Fruit fly (Drosophila melanogaster) whole organism, prepupa: Measurements from ENCODE around the gene CG8312.

Experiments used
- Blimp-1 ChIP-seq: fragments of 200-800 bp; sonication (Bioruptor generic); optimal IDR thresholded peaks from 3 replicates; lab custom pipeline; 2017; ENCODE audit warnings: missing biosample characterization, missing genetic modification characterization, mild to moderate bottlenecking, moderate library complexity, missing genetic modification reagents
- CG10631 ChIP-seq: fragments of 200-800 bp; sonication (Bioruptor generic); optimal IDR thresholded peaks from 2 replicates; lab custom pipeline; 2016; ENCODE audit warnings: missing biosample characterization, missing genetic modification characterization
- CG10669 ChIP-seq: fragments of 200-800 bp; sonication (Bioruptor generic); optimal IDR thresholded peaks from 3 replicates; lab custom pipeline; 2018; ENCODE audit warnings: missing biosample characterization, mild to moderate bottlenecking, missing genetic modification characterization, moderate library complexity
- CG11294 ChIP-seq: fragments of 200-800 bp; sonication (Bioruptor generic); IDR thresholded peaks from 2 replicates; pipeline ENCODE4 v1.3.6; 2022; ENCODE audit warnings: missing biosample characterization, missing genetic modification characterization
- CG11902 ChIP-seq: fragments of 200-800 bp; sonication (Bioruptor generic); optimal IDR thresholded peaks from 3 replicates; lab custom pipeline; 2016; ENCODE audit warnings: missing biosample characterization, missing genetic modification characterization
- CG15336 ChIP-seq: fragments of 200-800 bp; sonication (Bioruptor generic); IDR thresholded peaks from 2 replicates; pipeline ENCODE4 v1.3.6; 2022; ENCODE audit warnings: missing biosample characterization, missing genetic modification characterization
- CG16779 ChIP-seq: fragments of 200-800 bp; sonication (Bioruptor generic); optimal IDR thresholded peaks from 3 replicates; lab custom pipeline; 2017; ENCODE audit warnings: missing biosample characterization, mild to moderate bottlenecking, missing genetic modification characterization
- CG31627 ChIP-seq: fragments of 200-800 bp; sonication (Bioruptor generic); optimal IDR thresholded peaks from 3 replicates; lab custom pipeline; 2016; ENCODE audit warnings: missing biosample characterization, missing genetic modification characterization
- CG34406 ChIP-seq: fragments of 200-800 bp; sonication (Bioruptor generic); optimal IDR thresholded peaks from 3 replicates; lab custom pipeline; 2016; ENCODE audit warnings: missing biosample characterization, missing genetic modification characterization
- CG3919 ChIP-seq: fragments of 200-800 bp; sonication (Bioruptor generic); optimal IDR thresholded peaks from 3 replicates; lab custom pipeline; 2016; ENCODE audit warnings: missing biosample characterization, missing genetic modification characterization
- CG6163 ChIP-seq: fragments of 200-800 bp; sonication (Bioruptor generic); IDR thresholded peaks from 3 replicates; pipeline ENCODE4 v1.3.6; 2022; ENCODE audit warnings: missing biosample characterization, missing genetic modification characterization
- CG6276 ChIP-seq: fragments of 200-800 bp; sonication (Bioruptor generic); optimal IDR thresholded peaks from 2 replicates; lab custom pipeline; 2017; ENCODE audit warnings: missing biosample characterization, mild to moderate bottlenecking, missing genetic modification characterization
- CG6792 ChIP-seq: fragments of 200-800 bp; sonication (Bioruptor generic); optimal IDR thresholded peaks from 3 replicates; lab custom pipeline; 2016; ENCODE audit warnings: missing biosample characterization, missing genetic modification characterization
- CG6808 ChIP-seq: fragments of 200-800 bp; sonication (Bioruptor generic); optimal IDR thresholded peaks from 3 replicates; lab custom pipeline; 2017; ENCODE audit warnings: missing biosample characterization, missing genetic modification characterization, mild to moderate bottlenecking, moderate library complexity, missing genetic modification reagents
- CG6854 ChIP-seq: fragments of 200-800 bp; sonication (Bioruptor generic); optimal IDR thresholded peaks from 2 replicates; lab custom pipeline; 2017; ENCODE audit warnings: missing biosample characterization, mild to moderate bottlenecking, missing genetic modification characterization
- CG7368 ChIP-seq: fragments of 200-800 bp; sonication (Bioruptor generic); optimal IDR thresholded peaks from 3 replicates; lab custom pipeline; 2016; ENCODE audit warnings: missing biosample characterization, missing genetic modification characterization
- CG8119 ChIP-seq: fragments of 200-800 bp; sonication (Bioruptor generic); IDR thresholded peaks from 3 replicates; pipeline ENCODE4 v1.3.6; 2022; ENCODE audit warnings: missing biosample characterization, missing genetic modification characterization
- CG8319 ChIP-seq: fragments of 200-800 bp; sonication (Bioruptor generic); optimal IDR thresholded peaks from 3 replicates; lab custom pipeline; 2016; ENCODE audit warnings: missing biosample characterization, missing genetic modification characterization
- CG8632 ChIP-seq: fragments of 200-800 bp; sonication (Bioruptor generic); optimal IDR thresholded peaks from 3 replicates; lab custom pipeline; 2016; ENCODE audit warnings: missing biosample characterization, missing genetic modification characterization
- CG9139 ChIP-seq: fragments of 200-800 bp; sonication (Bioruptor generic); optimal IDR thresholded peaks from 3 replicates; lab custom pipeline; 2017; ENCODE audit warnings: missing biosample characterization, mild to moderate bottlenecking, missing genetic modification characterization
- Eip75B ChIP-seq: fragments of 200-800 bp; sonication (Bioruptor generic); optimal IDR thresholded peaks from 3 replicates; lab custom pipeline; 2016; ENCODE audit warnings: missing biosample characterization, missing genetic modification characterization
- Eip78C ChIP-seq: fragments of 200-800 bp; sonication (Bioruptor generic); peaks from one replicate; lab custom pipeline; 2016; ENCODE audit warnings: missing biosample characterization, missing genetic modification characterization
- Eip93F ChIP-seq: fragments of 200-800 bp; sonication (Bioruptor generic); optimal IDR thresholded peaks from 2 replicates; lab custom pipeline; 2016; ENCODE audit warnings: missing biosample characterization, mild to moderate bottlenecking, missing genetic modification characterization
- Ets21C ChIP-seq: fragments of 200-800 bp; sonication (Bioruptor generic); optimal IDR thresholded peaks from 3 replicates; lab custom pipeline; 2016; ENCODE audit warnings: missing biosample characterization, missing genetic modification characterization
- Ets96B ChIP-seq: fragments of 200-800 bp; optimal IDR thresholded peaks from 2 replicates; lab custom pipeline; 2019; ENCODE audit warnings: missing biosample characterization, mild to moderate bottlenecking, missing genetic modification characterization, moderate library complexity
- Gug ChIP-seq: fragments of 200-800 bp; sonication (Bioruptor generic); IDR thresholded peaks from 2 replicates; pipeline ENCODE4 v1.3.6; 2022; ENCODE audit warnings: missing biosample characterization, missing genetic modification characterization
- Hr38 ChIP-seq: sonication (Bioruptor generic); optimal IDR thresholded peaks from 2 replicates; lab custom pipeline; 2016; ENCODE audit warnings: missing biosample characterization, missing genetic modification characterization
- Hr39 ChIP-seq: fragments of 200-800 bp; sonication (Bioruptor generic); optimal IDR thresholded peaks from 2 replicates; lab custom pipeline; 2016; ENCODE audit warnings: missing biosample characterization, missing genetic modification characterization
- Hr4 ChIP-seq: fragments of 200-800 bp; sonication (Bioruptor generic); optimal IDR thresholded peaks from 3 replicates; lab custom pipeline; 2016; ENCODE audit warnings: missing biosample characterization, missing genetic modification characterization
- Lpt ChIP-seq: fragments of 200-800 bp; sonication (Bioruptor generic); optimal IDR thresholded peaks from 3 replicates; lab custom pipeline; 2016; ENCODE audit warnings: missing biosample characterization, missing genetic modification characterization
- Met ChIP-seq: fragments of 200-800 bp; sonication (Bioruptor generic); optimal IDR thresholded peaks from 3 replicates; lab custom pipeline; 2016; ENCODE audit warnings: missing biosample characterization, missing genetic modification characterization
- OdsH ChIP-seq: fragments of 200-800 bp; sonication (Bioruptor generic); optimal IDR thresholded peaks from 3 replicates; lab custom pipeline; 2016; ENCODE audit warnings: missing biosample characterization, missing genetic modification characterization
- Smox ChIP-seq: fragments of 200-800 bp; sonication (Bioruptor generic); optimal IDR thresholded peaks from 3 replicates; lab custom pipeline; 2016; ENCODE audit warnings: missing biosample characterization, missing genetic modification characterization
- Sox102F ChIP-seq: fragments of 200-800 bp; sonication (Bioruptor generic); optimal IDR thresholded peaks from 2 replicates; lab custom pipeline; 2016; ENCODE audit warnings: missing biosample characterization, mild to moderate bottlenecking, missing genetic modification characterization
- Sox14 ChIP-seq: fragments of 200-800 bp; sonication (Bioruptor generic); optimal IDR thresholded peaks from 3 replicates; lab custom pipeline; 2016; ENCODE audit warnings: missing biosample characterization, missing genetic modification characterization
- achi ChIP-seq: fragments of 200-800 bp; sonication (Bioruptor generic); optimal IDR thresholded peaks from 3 replicates; lab custom pipeline; 2016; ENCODE audit warnings: missing biosample characterization, missing genetic modification characterization
- acj6 ChIP-seq: fragments of 200-800 bp; sonication (Bioruptor generic); optimal IDR thresholded peaks from 3 replicates; lab custom pipeline; 2016; ENCODE audit warnings: missing biosample characterization, missing genetic modification characterization
- cyc ChIP-seq: fragments of 200-800 bp; sonication (Bioruptor generic); optimal IDR thresholded peaks from 3 replicates; lab custom pipeline; 2016; ENCODE audit warnings: missing biosample characterization, missing genetic modification characterization
- dac ChIP-seq: fragments of 200-800 bp; sonication (Bioruptor generic); optimal IDR thresholded peaks from 2 replicates; lab custom pipeline; 2017; ENCODE audit warnings: missing biosample characterization, mild to moderate bottlenecking, missing genetic modification characterization
- dsx ChIP-seq: fragments of 200-800 bp; optimal IDR thresholded peaks from 3 replicates; lab custom pipeline; 2019; ENCODE audit warnings: missing biosample characterization, mild to moderate bottlenecking, missing genetic modification characterization, moderate library complexity; ENCODE audit not compliant: poor library complexity, severe bottlenecking
- esn ChIP-seq: fragments of 200-800 bp; sonication (Bioruptor generic); optimal IDR thresholded peaks from 2 replicates; lab custom pipeline; 2016; ENCODE audit warnings: missing biosample characterization, mild to moderate bottlenecking, missing genetic modification characterization, moderate library complexity
- fd59A ChIP-seq: fragments of 200-800 bp; sonication (Bioruptor generic); optimal IDR thresholded peaks from 2 replicates; lab custom pipeline; 2017; ENCODE audit warnings: missing biosample characterization, mild to moderate bottlenecking, missing genetic modification characterization, missing genetic modification reagents
- fd85E ChIP-seq: fragments of 200-800 bp; sonication (Bioruptor generic); optimal IDR thresholded peaks from 3 replicates; lab custom pipeline; 2016; ENCODE audit warnings: missing biosample characterization, missing genetic modification characterization
- fkh ChIP-seq: fragments of 200-800 bp; sonication (Bioruptor generic); optimal IDR thresholded peaks from 3 replicates; lab custom pipeline; 2017; ENCODE audit warnings: missing biosample characterization, mild to moderate bottlenecking, missing genetic modification characterization, moderate library complexity
- lz ChIP-seq: fragments of 200-800 bp; sonication (Bioruptor generic); optimal IDR thresholded peaks from 3 replicates; lab custom pipeline; 2016; ENCODE audit warnings: missing biosample characterization, missing genetic modification characterization
- net ChIP-seq: fragments of 200-800 bp; sonication (Bioruptor generic); optimal IDR thresholded peaks from 3 replicates; lab custom pipeline; 2016; ENCODE audit warnings: missing biosample characterization, missing genetic modification characterization
- pdm3 ChIP-seq: fragments of 200-800 bp; sonication (Bioruptor generic); optimal IDR thresholded peaks from 3 replicates; lab custom pipeline; 2016; ENCODE audit warnings: missing biosample characterization, missing genetic modification characterization
- ss ChIP-seq, 2 experiments: fragments of 200-800 bp; sonication (Bioruptor generic); optimal IDR thresholded peaks; 2 replicates in 1 of 2; 3 replicates in 1 of 2; lab custom pipeline; 2017 to 2018; ENCODE audit warnings: mild to moderate bottlenecking in 2 of 2, missing biosample characterization in 2 of 2, missing genetic modification characterization in 2 of 2, moderate library complexity in 1 of 2
- svp ChIP-seq: fragments of 200-800 bp; sonication (Bioruptor generic); peaks from one replicate; lab custom pipeline; 2016; ENCODE audit warnings: missing biosample characterization, missing genetic modification characterization
- topi ChIP-seq: fragments of 200-800 bp; sonication (Bioruptor generic); optimal IDR thresholded peaks from 3 replicates; lab custom pipeline; 2016; ENCODE audit warnings: missing biosample characterization, missing genetic modification characterization
- vri ChIP-seq: fragments of 200-800 bp; sonication (Bioruptor generic); optimal IDR thresholded peaks from 3 replicates; lab custom pipeline; 2016; ENCODE audit warnings: missing biosample characterization, mild to moderate bottlenecking, missing genetic modification characterization

CG8312 gene

DNA sequence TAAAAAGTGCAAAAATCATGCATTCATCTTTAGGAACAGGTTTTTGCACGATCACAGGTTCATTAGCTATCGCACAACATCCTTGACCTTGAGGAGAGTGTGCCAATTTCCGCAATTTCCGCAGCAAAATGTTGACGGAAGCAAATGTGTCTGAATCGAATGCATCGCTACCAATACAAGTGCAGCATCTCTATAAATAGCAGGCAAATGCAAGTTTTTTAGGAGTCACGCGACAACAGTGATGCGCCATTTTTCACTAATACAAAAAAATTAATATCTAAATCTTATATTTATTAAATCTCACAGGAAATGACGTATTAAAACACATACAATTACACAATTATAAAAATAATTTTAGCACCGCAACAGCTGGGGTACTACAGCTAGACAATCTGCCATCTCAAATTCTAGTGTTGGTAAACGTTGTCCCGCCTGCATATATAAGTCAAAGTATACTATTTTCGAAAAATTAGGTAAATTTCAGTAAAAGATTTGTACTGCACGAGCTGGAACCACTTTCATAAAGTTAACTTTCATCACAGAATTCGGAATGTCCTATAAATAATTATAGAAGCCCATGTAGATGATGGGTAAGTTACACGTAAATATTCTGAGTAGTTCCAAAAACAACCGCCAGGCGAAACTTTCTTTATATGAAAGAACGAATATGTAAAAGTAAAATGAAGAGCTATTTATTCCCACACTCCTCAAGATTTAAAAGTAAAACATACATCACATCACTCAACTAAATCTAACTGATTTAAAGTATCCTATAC, 17.1 kb upstream of the CG8312 start, which contains the start of gene CG9399:
TSS of gene CG9399 (minus strand) at position 400 of the 776 bp plus-strand sequence.
- peak; percentile 96 to 97 for TF ChIP-seq ss (GFP tag; optimal IDR thresholded peaks at IDR 0.05; lab: Kevin White, UChicago)
- peak; percentile 97 for TF ChIP-seq Sox102F (GFP tag; lab: Kevin White, UChicago)
- peak; percentile 96 for TF ChIP-seq Eip75B (GFP tag; lab: Kevin White, UChicago)
- TF ChIP-seq CG15336 = peak; percentile 97
- peak; percentile 97 for TF ChIP-seq achi
- TF ChIP-seq CG8319 (GFP tag; lab: Kevin White, UChicago) = peak; percentile 95
- peak; percentile 97 for TF ChIP-seq CG31627 (GFP tag; lab: Kevin White, UChicago)
- peak; percentile 81 for TF ChIP-seq Blimp-1 (GFP tag; lab: Kevin White, UChicago)
- TF ChIP-seq topi (GFP tag; lab: Kevin White, UChicago) = peak; percentile 96
- peak; percentile 96 for TF ChIP-seq Hr39 (GFP tag; lab: Kevin White, UChicago)
- peak; percentile 98 for TF ChIP-seq lz (GFP tag; lab: Kevin White, UChicago)
- peak; percentile 98 for TF ChIP-seq Hr4
- TF ChIP-seq CG6792 (GFP tag; lab: Kevin White, UChicago) = peak; percentile 97
- TF ChIP-seq CG8632 = peak; percentile 97
- TF ChIP-seq Ets96B = peak; percentile 98
- TF ChIP-seq Smox (GFP tag; lab: Kevin White, UChicago) = peak; percentile 98
- peak; percentile 98 for TF ChIP-seq esn (GFP tag; lab: Kevin White, UChicago)
- peak; percentile 97 for TF ChIP-seq CG11294 (GFP tag; lab: Robert Waterston, UW)
- peak; percentile 99 for TF ChIP-seq Eip78C (GFP tag; lab: Kevin White, UChicago)
- TF ChIP-seq Gug (GFP tag; lab: Robert Waterston, UW) = peak; percentile 97
- TF ChIP-seq CG8119 (GFP tag; lab: Robert Waterston, UW) = peak; percentile 97
- peak; percentile 91 for TF ChIP-seq CG6808 (GFP tag; lab: Kevin White, UChicago)
- TF ChIP-seq Met (GFP tag; lab: Kevin White, UChicago) = peak; percentile 96
- peak; percentile 94 for TF ChIP-seq CG7368 (GFP tag; lab: Kevin White, UChicago)
- peak; percentile 92 for TF ChIP-seq fd59A (GFP tag; lab: Kevin White, UChicago)
- peak; percentile 94 for TF ChIP-seq vri
- peak; percentile 72 for TF ChIP-seq Hr38 (GFP tag; lab: Kevin White, UChicago)
- TF ChIP-seq svp (GFP tag; lab: Kevin White, UChicago) = peak; percentile 98
- TF ChIP-seq CG6854 = peak; percentile 87
- peak; percentile 88 for TF ChIP-seq CG16779 (tag; lab: Kevin White, UChicago)
- peak; percentile 96 for TF ChIP-seq Lpt (GFP tag; lab: Kevin White, UChicago)
- TF ChIP-seq dac = peak; percentile 98
- peak; percentile 96 for TF ChIP-seq cyc
- TF ChIP-seq CG34406 = peak; percentile 97
- peak; percentile 91 for TF ChIP-seq CG9139 (GFP tag; lab: Kevin White, UChicago)
- TF ChIP-seq CG10669 (GFP tag; lab: Kevin White, UChicago) = peak; percentile 95
- peak; percentile 99 for TF ChIP-seq CG10631 (GFP tag; lab: Kevin White, UChicago)
- peak; percentile 98 for TF ChIP-seq pdm3
- peak; percentile 99 for TF ChIP-seq OdsH (GFP tag; lab: Kevin White, UChicago)
- TF ChIP-seq CG6276 (GFP tag; lab: Kevin White, UChicago) = peak; percentile 96
- peak; percentile 98 for TF ChIP-seq acj6
- peak; percentile 93 for TF ChIP-seq Ets21C (GFP tag; lab: Kevin White, UChicago)
- peak; percentile 58 for TF ChIP-seq fkh (GFP tag; lab: Kevin White, UChicago)
- TF ChIP-seq Eip93F (GFP tag; lab: Kevin White, UChicago) = peak; percentile 98
- TF ChIP-seq CG11902 (GFP tag; lab: Kevin White, UChicago) = peak; percentile 93
- peak; percentile 99 for TF ChIP-seq CG6163 (GFP tag; lab: Robert Waterston, UW)
- TF ChIP-seq net (GFP tag; lab: Kevin White, UChicago) = peak; percentile 97
- peak; percentile 98 for TF ChIP-seq CG3919 (GFP tag; lab: Kevin White, UChicago)
- TF ChIP-seq fd85E (GFP tag; lab: Kevin White, UChicago) = peak; percentile 81
- peak; percentile 95 for TF ChIP-seq dsx (GFP tag; lab: Kevin White, UChicago)
- TF ChIP-seq Sox14 (GFP tag; lab: Kevin White, UChicago) = peak; percentile 96
